Fruit fly (Drosophila melanogaster) whole organism, adult: ENCODE measurements around the gene CG43092.

Source experiments
- CG14711 ChIP-seq: fragments of 200-800 bp; sonication (Bioruptor generic); optimal IDR thresholded peaks from 2 replicates; lab custom pipeline; 2018; ENCODE audit warnings: missing biosample characterization, mild to moderate bottlenecking, missing genetic modification characterization, moderate library complexity
- cic ChIP-seq: fragments of 200-800 bp; sonication (Bioruptor generic); optimal IDR thresholded peaks from 2 replicates; lab custom pipeline; 2017; ENCODE audit warnings: missing biosample characterization, mild to moderate bottlenecking, missing genetic modification characterization, moderate library complexity
- cnc ChIP-seq, 2 experiments: fragments of >200 bp; optimal IDR thresholded peaks; 2 replicates each; lab custom pipeline; 2017
- pad ChIP-seq: fragments of 200-800 bp; sonication (Bioruptor generic); optimal IDR thresholded peaks from 3 replicates; lab custom pipeline; 2017; ENCODE audit warnings: missing biosample characterization, missing genetic modification characterization, mild to moderate bottlenecking, moderate library complexity, missing genetic modification reagents
- tj ChIP-seq: fragments of 200-800 bp; sonication (Bioruptor generic); optimal IDR thresholded peaks from 3 replicates; lab custom pipeline; 2017; ENCODE audit warnings: missing biosample characterization, mild to moderate bottlenecking, missing genetic modification characterization, moderate library complexity
- toe ChIP-seq: fragments of 200-800 bp; sonication (Bioruptor generic); optimal IDR thresholded peaks from 2 replicates; lab custom pipeline; 2016; ENCODE audit warnings: missing biosample characterization, missing genetic modification characterization

- TF ChIP-seq cnc (optimal IDR thresholded peaks at IDR 0.05; lab: Kevin White, UChicago) (no peak), tj (GFP tag; lab: Kevin White, UChicago) (no peak), CG14711 (tag; lab: Kevin White, UChicago) (no peak), cic (GFP tag; lab: Kevin White, UChicago) (no peak), toe (GFP tag; lab: Kevin White, UChicago) (no peak), pad (no peak)
Measured at dm6 chr3R:22748956-22749355, 20.5 kb downstream of the CG43092 start, which contains the start of gene CG31139.
